Fruit fly (Drosophila melanogaster) whole organism, embryonic: ENCODE data around the gene CG16758.

Experiments
- Antp ChIP-seq: fragments of 200-800 bp; sonication (Bioruptor generic); optimal IDR thresholded peaks from 3 replicates; lab custom pipeline; 2016; ENCODE audit warnings: missing biosample characterization, missing genetic modification characterization
- Asciz ChIP-seq: fragments of 200-800 bp; sonication (Bioruptor generic); optimal IDR thresholded peaks from 2 replicates; lab custom pipeline; 2017; ENCODE audit warnings: missing biosample characterization, mild to moderate bottlenecking, missing genetic modification characterization, missing genetic modification reagents
- Awh ChIP-seq: fragments of 200-800 bp; sonication (Bioruptor generic); IDR thresholded peaks from 2 replicates; pipeline ENCODE4, ENCODE4 v1.3.6; 2022; ENCODE audit warnings: missing biosample characterization, missing genetic modification characterization
- Bdp1 ChIP-seq: fragments of 200-800 bp; sonication (Bioruptor generic); optimal IDR thresholded peaks from 3 replicates; lab custom pipeline; 2016; ENCODE audit warnings: missing biosample characterization, missing genetic modification characterization
- Blimp-1 ChIP-seq: fragments of 200-800 bp; sonication (Bioruptor generic); optimal IDR thresholded peaks from 3 replicates; lab custom pipeline; 2018; ENCODE audit warnings: missing biosample characterization, missing genetic modification characterization, mild to moderate bottlenecking, moderate library complexity, missing genetic modification reagents
- CG10209 ChIP-seq: fragments of 200-800 bp; sonication (Bioruptor generic); optimal IDR thresholded peaks from 3 replicates; lab custom pipeline; 2017; ENCODE audit warnings: missing biosample characterization, mild to moderate bottlenecking, missing genetic modification characterization, missing genetic modification reagents
- CG10654 ChIP-seq: fragments of 200-800 bp; sonication (Bioruptor generic); optimal IDR thresholded peaks from 2 replicates; lab custom pipeline; 2016; ENCODE audit warnings: missing biosample characterization, missing genetic modification characterization
- CG11696 ChIP-seq: fragments of 200-800 bp; sonication (Bioruptor generic); IDR thresholded peaks from 2 replicates; pipeline ENCODE4 v1.3.6; 2022; ENCODE audit warnings: missing biosample characterization, missing genetic modification characterization
- CG12104 ChIP-seq: fragments of 200-800 bp; sonication (Bioruptor generic); optimal IDR thresholded peaks from 3 replicates; lab custom pipeline; 2016; ENCODE audit warnings: missing biosample characterization, missing genetic modification characterization
- CG12219 ChIP-seq: fragments of 200-800 bp; sonication (Bioruptor generic); optimal IDR thresholded peaks from 3 replicates; lab custom pipeline; 2018; ENCODE audit warnings: missing biosample characterization, mild to moderate bottlenecking, missing genetic modification characterization
- CG12942 ChIP-seq: fragments of 200-800 bp; sonication (Bioruptor generic); optimal IDR thresholded peaks from 3 replicates; lab custom pipeline; 2016; ENCODE audit warnings: missing biosample characterization, missing genetic modification characterization
- CG15269 ChIP-seq: fragments of 200-800 bp; sonication (Bioruptor generic); optimal IDR thresholded peaks from 2 replicates; lab custom pipeline; 2018; ENCODE audit warnings: missing biosample characterization, mild to moderate bottlenecking, missing genetic modification characterization, moderate library complexity
- CG1529 ChIP-seq: fragments of 200-800 bp; sonication (Bioruptor generic); optimal IDR thresholded peaks from 3 replicates; lab custom pipeline; 2018; ENCODE audit warnings: missing biosample characterization, missing genetic modification characterization
- CG15696 ChIP-seq: fragments of 200-800 bp; sonication (Bioruptor generic); optimal IDR thresholded peaks from 2 replicates; lab custom pipeline; 2019; ENCODE audit warnings: missing biosample characterization, mild to moderate bottlenecking, missing genetic modification characterization, moderate library complexity
- CG1602 ChIP-seq: fragments of 200-800 bp; sonication (Bioruptor generic); optimal IDR thresholded peaks from 3 replicates; lab custom pipeline; 2016; ENCODE audit warnings: missing biosample characterization, missing genetic modification characterization
- CG16815 ChIP-seq: fragments of 200-800 bp; sonication (Bioruptor generic); optimal IDR thresholded peaks from 3 replicates; lab custom pipeline; 2017; ENCODE audit warnings: missing biosample characterization, mild to moderate bottlenecking, missing genetic modification characterization
- CG18619 ChIP-seq: fragments of 200-800 bp; sonication (Bioruptor generic); optimal IDR thresholded peaks from 3 replicates; lab custom pipeline; 2017; ENCODE audit warnings: missing biosample characterization, mild to moderate bottlenecking, missing genetic modification characterization
- CG18764 ChIP-seq: fragments of 200-800 bp; sonication (Bioruptor generic); optimal IDR thresholded peaks from 3 replicates; lab custom pipeline; 2016; ENCODE audit warnings: missing biosample characterization, missing genetic modification characterization
- CG2712 ChIP-seq: fragments of 200-800 bp; optimal IDR thresholded peaks from 3 replicates; lab custom pipeline; 2019; ENCODE audit warnings: missing biosample characterization, mild to moderate bottlenecking, missing genetic modification characterization, moderate library complexity
- CG30020 ChIP-seq: fragments of 200-800 bp; optimal IDR thresholded peaks from 2 replicates; lab custom pipeline; 2019; ENCODE audit warnings: missing biosample characterization, mild to moderate bottlenecking, missing genetic modification characterization, moderate library complexity
- CG33213 ChIP-seq: fragments of 200-800 bp; sonication (Bioruptor generic); optimal IDR thresholded peaks from 3 replicates; lab custom pipeline; 2016; ENCODE audit warnings: missing biosample characterization, missing genetic modification characterization
- CG5953 ChIP-seq: fragments of 200-800 bp; sonication (Bioruptor generic); IDR thresholded peaks from 2 replicates; pipeline ENCODE4 v1.3.6; 2022; ENCODE audit warnings: missing biosample characterization, missing genetic modification characterization
- CG6254 ChIP-seq: fragments of 200-800 bp; sonication (Bioruptor generic); optimal IDR thresholded peaks from 3 replicates; lab custom pipeline; 2017; ENCODE audit warnings: mild to moderate bottlenecking, missing biosample characterization, missing genetic modification reagents, missing genetic modification characterization
- CG6765 ChIP-seq: fragments of 200-800 bp; sonication (Bioruptor generic); optimal IDR thresholded peaks from 3 replicates; lab custom pipeline; 2017; ENCODE audit warnings: missing biosample characterization, mild to moderate bottlenecking, missing genetic modification characterization
- CG7745 ChIP-seq: fragments of 200-800 bp; sonication (Bioruptor generic); optimal IDR thresholded peaks from 2 replicates; lab custom pipeline; 2018; ENCODE audit warnings: missing biosample characterization, mild to moderate bottlenecking, missing genetic modification characterization, moderate library complexity
- Chrac-16 ChIP-seq: fragments of 200-800 bp; sonication (Bioruptor generic); optimal IDR thresholded peaks from 3 replicates; lab custom pipeline; 2016; ENCODE audit warnings: missing biosample characterization, missing genetic modification characterization
- D ChIP-seq, 2 experiments: fragments of 200-800 bp in 1 of 2; fragments of >200 bp in 1 of 2; sonication (Bioruptor generic) in 1 of 2; optimal IDR thresholded peaks; 2 replicates in 1 of 2; 3 replicates in 1 of 2; lab custom pipeline; 2017; ENCODE audit warnings: mild to moderate bottlenecking in 1 of 2, missing biosample characterization in 1 of 2, missing genetic modification characterization in 1 of 2, missing genetic modification reagents in 1 of 2
- Dp ChIP-seq: fragments of 200-800 bp; sonication (Bioruptor generic); optimal IDR thresholded peaks from 2 replicates; lab custom pipeline; 2018; ENCODE audit warnings: missing biosample characterization, mild to moderate bottlenecking, missing genetic modification characterization, moderate library complexity
- E2f2 ChIP-seq: fragments of 200-800 bp; sonication (Bioruptor generic); IDR thresholded peaks from 2 replicates; pipeline ENCODE4 v1.3.6; 2022; ENCODE audit warnings: missing biosample characterization, missing genetic modification characterization
- Ets65A ChIP-seq: fragments of 200-800 bp; sonication (Bioruptor generic); peaks from one replicate; lab custom pipeline; 2016; ENCODE audit warnings: missing biosample characterization, missing genetic modification characterization
- Fer3 ChIP-seq: fragments of 200-800 bp; sonication (Bioruptor generic); optimal IDR thresholded peaks from 2 replicates; lab custom pipeline; 2018; ENCODE audit warnings: missing biosample characterization, mild to moderate bottlenecking, missing genetic modification characterization, moderate library complexity
- Lhr ChIP-seq: fragments of 200-800 bp; sonication (Bioruptor generic); optimal IDR thresholded peaks from 3 replicates; lab custom pipeline; 2017; ENCODE audit warnings: mild to moderate bottlenecking, missing biosample characterization, missing genetic modification reagents, missing genetic modification characterization
- Nf-YC ChIP-seq: fragments of 200-800 bp; optimal IDR thresholded peaks from 3 replicates; lab custom pipeline; 2019; ENCODE audit warnings: missing biosample characterization, mild to moderate bottlenecking, missing genetic modification characterization, moderate library complexity
- Six4 ChIP-seq: fragments of 200-800 bp; sonication (Bioruptor generic); optimal IDR thresholded peaks from 2 replicates; lab custom pipeline; 2016; ENCODE audit warnings: missing biosample characterization, missing genetic modification characterization
- Spps ChIP-seq: fragments of 200-800 bp; sonication (Bioruptor generic); optimal IDR thresholded peaks from 2 replicates; lab custom pipeline; 2018; ENCODE audit warnings: missing biosample characterization, mild to moderate bottlenecking, missing genetic modification characterization
- Ssrp ChIP-seq: fragments of 200-800 bp; sonication (Bioruptor generic); optimal IDR thresholded peaks from 2 replicates; lab custom pipeline; 2018; ENCODE audit warnings: missing biosample characterization, mild to moderate bottlenecking, missing genetic modification characterization, moderate library complexity
- Tbp ChIP-seq: fragments of >200 bp; optimal IDR thresholded peaks from 2 replicates; lab custom pipeline; 2018; ENCODE audit warnings: missing biosample characterization, missing genetic modification characterization
- Vsx1 ChIP-seq: fragments of 200-800 bp; sonication (Bioruptor generic); optimal IDR thresholded peaks from 2 replicates; lab custom pipeline; 2017; ENCODE audit warnings: missing biosample characterization, mild to moderate bottlenecking, missing genetic modification characterization, missing genetic modification reagents
- ap ChIP-seq: fragments of 200-800 bp; sonication (Bioruptor generic); IDR thresholded peaks from 2 replicates; pipeline ENCODE4 v1.3.6; 2022; ENCODE audit warnings: missing biosample characterization, missing genetic modification characterization
- br ChIP-seq: fragments of >200 bp; optimal IDR thresholded peaks from 2 replicates; lab custom pipeline; 2017
- cad ChIP-seq: fragments of >200 bp; optimal IDR thresholded peaks from 2 replicates; lab custom pipeline; 2017; ENCODE audit warnings: missing biosample characterization, missing genetic modification characterization
- cas ChIP-seq: fragments of 200-800 bp; sonication (Bioruptor generic); IDR thresholded peaks from 2 replicates; pipeline ENCODE4 v1.3.6; 2022; ENCODE audit warnings: missing biosample characterization, missing genetic modification characterization
- crc ChIP-seq: fragments of 200-800 bp; sonication (Bioruptor generic); optimal IDR thresholded peaks from 2 replicates; lab custom pipeline; 2016; ENCODE audit warnings: missing biosample characterization, missing genetic modification characterization
- cwo ChIP-seq: fragments of 200-800 bp; sonication (Bioruptor generic); optimal IDR thresholded peaks from 3 replicates; lab custom pipeline; 2017; ENCODE audit warnings: missing biosample characterization, missing genetic modification characterization, mild to moderate bottlenecking, moderate library complexity, missing genetic modification reagents
- fu2 ChIP-seq: fragments of 200-800 bp; sonication (Bioruptor generic); optimal IDR thresholded peaks from 2 replicates; lab custom pipeline; 2016; ENCODE audit warnings: missing biosample characterization, missing genetic modification characterization
- maf-S ChIP-seq: fragments of 200-800 bp; sonication (Bioruptor generic); optimal IDR thresholded peaks from 2 replicates; lab custom pipeline; 2016; ENCODE audit warnings: missing biosample characterization, missing genetic modification characterization
- rib ChIP-seq: fragments of 200-800 bp; sonication (Bioruptor generic); IDR thresholded peaks from 2 replicates; pipeline ENCODE4 v1.3.6; 2022; ENCODE audit warnings: missing biosample characterization, missing genetic modification characterization
- shn ChIP-seq: fragments of 200-800 bp; sonication (Bioruptor generic); optimal IDR thresholded peaks from 3 replicates; lab custom pipeline; 2016; ENCODE audit warnings: missing biosample characterization, missing genetic modification characterization
- slp2 ChIP-seq: fragments of 200-800 bp; sonication (Bioruptor generic); optimal IDR thresholded peaks from 2 replicates; lab custom pipeline; 2016; ENCODE audit warnings: missing biosample characterization, missing genetic modification characterization
- tio ChIP-seq: fragments of 200-800 bp; sonication (Bioruptor generic); optimal IDR thresholded peaks from 2 replicates; lab custom pipeline; 2017; ENCODE audit warnings: missing biosample characterization, missing genetic modification characterization, inconsistent platforms
- wdn ChIP-seq: fragments of 200-800 bp; sonication (Bioruptor generic); IDR thresholded peaks from 2 replicates; pipeline ENCODE4 v1.3.6; 2022; ENCODE audit warnings: missing biosample characterization, missing genetic modification characterization
- wor ChIP-seq: fragments of 200-800 bp; sonication (Bioruptor generic); IDR thresholded peaks from 2 replicates; pipeline ENCODE4 v1.3.6; 2022; ENCODE audit warnings: missing biosample characterization, missing genetic modification characterization

The CG16758 gene

DNA sequence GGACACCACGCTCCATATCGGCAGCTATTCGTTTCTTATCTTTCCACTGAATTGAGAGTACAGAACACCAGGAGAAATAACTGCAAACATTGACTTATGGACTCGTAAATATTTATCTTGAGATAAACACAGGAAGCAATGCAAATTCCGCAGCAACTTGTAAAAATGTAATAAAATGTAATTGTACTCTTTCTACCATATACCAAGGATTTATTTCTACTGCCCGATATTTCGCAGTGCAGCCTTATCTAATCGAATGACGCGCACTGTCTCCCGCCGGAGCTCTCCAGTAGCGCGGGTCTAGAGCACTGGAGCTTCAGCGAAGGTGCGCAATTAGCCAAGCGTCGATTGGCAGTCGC lies 9.2 kb downstream of the CG16758 start (continued):
- TF ChIP-seq CG18764 (GFP tag; lab: Kevin White, UChicago) (peak; percentile 82), Nf-YC (peak; percentile 66), fu2 (GFP tag; lab: Kevin White, UChicago) (peak; percentile 42), CG1529 (peak; percentile 21), Vsx1 (GFP tag; lab: Kevin White, UChicago) (peak; percentile 45), CG5953 (GFP tag; lab: Robert Waterston, UW) (peak; percentile 60), maf-S (peak; percentile 72), Fer3 (tag; lab: Kevin White, UChicago) (peak; percentile 94), Blimp-1 (GFP tag; lab: Kevin White, UChicago) (peak; percentile 82), Bdp1 (GFP tag; lab: Kevin White, UChicago) (peak; percentile 16), cwo (GFP tag; lab: Kevin White, UChicago) (peak; percentile 95), CG18619 (GFP tag; lab: Kevin White, UChicago) (peak; percentile 65), D (optimal IDR thresholded peaks at IDR 0.05; lab: Kevin White, UChicago) (no peak), D (GFP tag; optimal IDR thresholded peaks at IDR 0.05; lab: Kevin White, UChicago) (peak; percentile 75), CG6254 (GFP tag; lab: Kevin White, UChicago) (peak; percentile 44), Lhr (no peak), tio (peak; percentile 73), CG10654 (GFP tag; lab: Kevin White, UChicago) (peak; percentile 82), Awh (GFP tag; lab: Robert Waterston, UW) (peak; percentile 79), cas (peak; percentile 88), CG10209 (GFP tag; lab: Kevin White, UChicago) (peak; percentile 79), Antp (peak; percentile 91), Asciz (GFP tag; lab: Kevin White, UChicago) (peak; percentile 52), CG6765 (GFP tag; lab: Kevin White, UChicago) (peak; percentile 83), CG16815 (GFP tag; lab: Kevin White, UChicago) (peak; percentile 50), Six4 (GFP tag; lab: Kevin White, UChicago) (peak; percentile 73), Ets65A (GFP tag; lab: Kevin White, UChicago) (peak; percentile 97), CG30020 (tag; lab: Kevin White, UChicago) (peak; percentile 11), br (lab: Kevin White, UChicago) (no peak), CG7745 (tag; lab: Kevin White, UChicago) (no peak), Ssrp (tag; lab: Kevin White, UChicago) (peak; percentile 54), CG15696 (tag; lab: Kevin White, UChicago) (peak; percentile 87), CG12219 (GFP tag; lab: Kevin White, UChicago) (peak; percentile 70), wdn (GFP tag; lab: Robert Waterston, UW) (peak; percentile 86), wor (peak; percentile 79), CG33213 (GFP tag; lab: Kevin White, UChicago) (peak; percentile 63), CG2712 (tag; lab: Kevin White, UChicago) (peak; percentile 81), rib (GFP tag; lab: Robert Waterston, UW) (peak; percentile 93), crc (GFP tag; lab: Kevin White, UChicago) (peak; percentile 81), CG1602 (GFP tag; lab: Kevin White, UChicago) (peak; percentile 56), cad (GFP tag; lab: Kevin White, UChicago) (no peak), CG12942 (peak; percentile 46), Tbp (GFP tag; lab: Kevin White, UChicago) (no peak), slp2 (GFP tag; lab: Kevin White, UChicago) (peak; percentile 23), CG12104 (GFP tag; lab: Kevin White, UChicago) (peak; percentile 77), E2f2 (GFP tag; lab: Robert Waterston, UW) (peak; percentile 69), ap (GFP tag; lab: Robert Waterston, UW) (peak; percentile 84), Spps (tag; lab: Kevin White, UChicago) (peak; percentile 19), shn (GFP tag; lab: Kevin White, UChicago) (peak; percentile 37), Chrac-16 (GFP tag; lab: Kevin White, UChicago) (peak; percentile 66), CG11696 (GFP tag; lab: Robert Waterston, UW) (peak; percentile 71; the same call in 1 of the 2 replicates), CG15269 (tag; lab: Kevin White, UChicago) (peak; percentile 85), Dp (GFP tag; lab: Kevin White, UChicago) (no peak)
